Worm (Caenorhabditis elegans) whole organism, young adult: ENCODE measurements around the gene T05C12.4.

Experiments used
- F23B12.7 ChIP-seq: sonication (generic microtip); optimal IDR thresholded peaks from 2 replicates; lab custom pipeline; 2017; ENCODE audit warnings: missing genetic modification characterization, mild to moderate bottlenecking, missing compliant biosample characterization, antibody characterized with exemption, moderate library complexity; ENCODE audit not compliant: insufficient read depth
- snpc-4 ChIP-seq, 5 experiments: fragments of 150-350 bp in 1 of 5; sonication (generic microtip) in 4 of 5; optimal IDR thresholded peaks; 2 replicates each; lab custom pipeline; 2014 to 2018; ENCODE audit warnings: missing genetic modification characterization in 5 of 5, missing biosample characterization in 3 of 5, antibody characterized with exemption in 2 of 5, mild to moderate bottlenecking in 2 of 5, missing compliant biosample characterization in 2 of 5, missing genotype in 2 of 5, moderate library complexity in 2 of 5, missing genetic modification reagents in 1 of 5
- ztf-22 ChIP-seq: fragments of 200-800 bp; sonication (Bioruptor generic); optimal IDR thresholded peaks from 2 replicates; lab custom pipeline; 2018; ENCODE audit warnings: mild to moderate bottlenecking, missing genetic modification characterization, moderate library complexity, missing compliant biosample characterization

DNA sequence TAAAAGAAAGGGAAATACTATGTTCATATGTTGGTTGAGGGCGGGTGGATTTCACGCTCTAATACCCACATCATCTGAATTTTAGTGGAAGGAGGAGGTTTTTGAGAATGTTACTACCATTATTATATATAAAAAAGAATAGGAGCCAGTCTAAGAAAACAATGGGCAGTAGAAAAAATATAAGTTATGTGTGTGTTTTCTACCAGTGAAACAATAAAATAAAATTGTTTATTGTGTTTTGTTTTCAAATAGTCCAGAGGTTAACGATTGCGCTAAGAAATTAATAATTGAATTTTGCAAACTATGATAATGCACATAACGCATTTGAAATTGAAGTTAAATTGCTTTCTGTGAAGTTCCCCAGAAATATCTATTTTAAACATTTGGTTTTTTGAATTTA lies 29.3 kb upstream of the T05C12.4 start, which contains the start of gene M110.8:
- TF ChIP-seq F23B12.7 (tag; lab: Kevin White, UChicago) (no peak), ztf-22 (GFP tag; lab: Kevin White, UChicago) (no peak), snpc-4 (GFP tag; optimal IDR thresholded peaks at IDR 0.05; lab: Kevin White, UChicago) (no peak), snpc-4 (tag; optimal IDR thresholded peaks at IDR 0.05; lab: Kevin White, UChicago) (no peak)
